Worm (Caenorhabditis elegans): Measurements from ENCODE around the gene srh-258.

Gene srh-258

ce11 chrV:15395347-15395746, 9.6 kb upstream of the srh-258 start, which contains the start of gene cyb-3 (continued):
- no peak for TF ChIP-seq zim-3 (tag; optimal IDR thresholded peaks at IDR 0.05)
- no peak for TF ChIP-seq Y56A3A.18 (GFP tag; IDR thresholded peaks at IDR 0.05)
- peak; percentile 91 for TF ChIP-seq ceh-91 (GFP tag; IDR thresholded peaks at IDR 0.05)
- TF ChIP-seq snpc-3.4 (tag; optimal IDR thresholded peaks at IDR 0.05), result peak; percentile 68
- no peak for TF ChIP-seq let-607 (tag; optimal IDR thresholded peaks at IDR 0.05)
- peak; percentile 28; the same call in 1 of the 2 replicates for TF ChIP-seq pbrm-1 (GFP tag; IDR thresholded peaks at IDR 0.05)
- peak; percentile 36 for TF ChIP-seq unc-130 (GFP tag; optimal IDR thresholded peaks at IDR 0.05)
- no peak for TF ChIP-seq egl-18 (GFP tag; IDR thresholded peaks at IDR 0.05)
- TF ChIP-seq athp-1 (tag; optimal IDR thresholded peaks at IDR 0.05), result peak; percentile 7
- no peak for TF ChIP-seq K12H6.12 (tag; optimal IDR thresholded peaks at IDR 0.05)
- peak; percentile 53 for TF ChIP-seq tbp1 (GFP tag; optimal IDR thresholded peaks at IDR 0.05)
- TF ChIP-seq pha-4 (tag; optimal IDR thresholded peaks at IDR 0.05), result no peak
- TF ChIP-seq F49E8.2 (tag; optimal IDR thresholded peaks at IDR 0.05; ENCODE audit: insufficient read depth), result peak; percentile 80
- no peak for TF ChIP-seq lir-1 (GFP tag; conservative IDR thresholded peaks at IDR 0.05)
- TF ChIP-seq aptf-2 (GFP tag; conservative IDR thresholded peaks at IDR 0.05), result no peak
- TF ChIP-seq Y95B8A.8 (GFP tag; IDR thresholded peaks at IDR 0.05), result peak; percentile 67; the same call in 1 of the 2 replicates
- TF ChIP-seq dox-1 (GFP tag; IDR thresholded peaks at IDR 0.05), result peak; percentile 60; the same call in 1 of the 2 replicates
- peak; percentile 86 for TF ChIP-seq hsf-1 (GFP tag; IDR thresholded peaks at IDR 0.05)
- TF ChIP-seq sptf-2 (GFP tag; optimal IDR thresholded peaks at IDR 0.05), result no peak
- TF ChIP-seq efl-1 (GFP tag; optimal IDR thresholded peaks at IDR 0.05), result peak; percentile 95
- no peak for TF ChIP-seq ccch-3 (GFP tag; optimal IDR thresholded peaks at IDR 0.05)
- TF ChIP-seq aptf-3 (GFP tag; IDR thresholded peaks at IDR 0.05), result no peak
- TF ChIP-seq rcor-1 (GFP tag; IDR thresholded peaks at IDR 0.05), result peak; percentile 59; the same call in 1 of the 2 replicates
- no peak for TF ChIP-seq chd-7 (tag; optimal IDR thresholded peaks at IDR 0.05)
- TF ChIP-seq mcd-1 (GFP tag; IDR thresholded peaks at IDR 0.05), result peak; percentile 84
- no peak for TF ChIP-seq let-526 (GFP tag; IDR thresholded peaks at IDR 0.05)
- no peak for TF ChIP-seq nfya-2 (GFP tag; IDR thresholded peaks at IDR 0.05)
- TF ChIP-seq ztf-3 (GFP tag; optimal IDR thresholded peaks at IDR 0.05), result no peak
- no peak for TF ChIP-seq F37B4.10 (GFP tag; IDR thresholded peaks at IDR 0.05)
- TF ChIP-seq F22D6.2 (tag; optimal IDR thresholded peaks at IDR 0.05), result no peak
- no peak for TF ChIP-seq lin-40 (tag; optimal IDR thresholded peaks at IDR 0.05)
- TF ChIP-seq die-1 (tag; optimal IDR thresholded peaks at IDR 0.05), result no peak
- TF ChIP-seq ceh-100 (GFP tag; IDR thresholded peaks at IDR 0.05), result no peak
- no peak for TF ChIP-seq nhr-90 (tag; optimal IDR thresholded peaks at IDR 0.05)
- peak; percentile 89 for TF ChIP-seq madf-3 (GFP tag; IDR thresholded peaks at IDR 0.05)
- TF ChIP-seq ama-1 (optimal IDR thresholded peaks at IDR 0.05), result no peak
- TF ChIP-seq ama-1 (GFP tag; optimal IDR thresholded peaks at IDR 0.05), result no peak
- peak; percentile 71 for TF ChIP-seq F33H1.4 (GFP tag; IDR thresholded peaks at IDR 0.05)
- TF ChIP-seq atf-7 (tag; optimal IDR thresholded peaks at IDR 0.05), result no peak
- no peak for TF ChIP-seq F23B12.7 (tag; optimal IDR thresholded peaks at IDR 0.05; ENCODE audit: insufficient read depth)
- TF ChIP-seq lin-54 (GFP tag; optimal IDR thresholded peaks at IDR 0.05), result peak; percentile 75
- TF ChIP-seq rpc-1 (optimal IDR thresholded peaks at IDR 0.05), result no peak
- no peak for TF ChIP-seq rpc-1 (tag; optimal IDR thresholded peaks at IDR 0.05)
- no peak for TF ChIP-seq lag-1 (GFP tag; IDR thresholded peaks at IDR 0.05)
- TF ChIP-seq C17E4.6 (GFP tag; IDR thresholded peaks at IDR 0.05), result no peak
- no peak for TF ChIP-seq ets-4 (GFP tag; optimal IDR thresholded peaks at IDR 0.05)

All from whole organism, young adult.